Worm (Caenorhabditis elegans) whole organism, L2 larva: ENCODE results near the gene nhr-87.

Experiments used
- ZK546.5 ChIP-seq: sonication (generic microtip); optimal IDR thresholded peaks from 2 replicates; lab custom pipeline; 2017; ENCODE audit warnings: missing biosample characterization, missing genetic modification characterization
- ceh-82 ChIP-seq: fragments of 150-350 bp; optimal IDR thresholded peaks from 2 replicates; lab custom pipeline; 2014; ENCODE audit warnings: missing biosample characterization, missing genetic modification characterization
- mab-5 ChIP-seq: fragments of 150-350 bp; optimal IDR thresholded peaks from 2 replicates; lab custom pipeline; 2014; ENCODE audit warnings: missing biosample characterization, missing genetic modification characterization
- mdl-1 ChIP-seq, 2 experiments: fragments of 150-350 bp in 1 of 2; sonication (generic microtip) in 1 of 2; optimal IDR thresholded peaks; 2 replicates each; lab custom pipeline; 2017; ENCODE audit warnings: missing biosample characterization in 2 of 2, missing genetic modification characterization in 2 of 2
- nhr-23 ChIP-seq: fragments of 150-350 bp; optimal IDR thresholded peaks from 2 replicates; lab custom pipeline; 2014; ENCODE audit warnings: missing biosample characterization, missing genetic modification reagents, missing genetic modification characterization
- nhr-25 ChIP-seq: fragments of 150-350 bp; sonication (generic microtip); optimal IDR thresholded peaks from 3 replicates; lab custom pipeline; 2014; ENCODE audit warnings: missing biosample characterization, missing genetic modification characterization
- sma-3 ChIP-seq: sonication (generic microtip); optimal IDR thresholded peaks from 2 replicates; lab custom pipeline; 2016; ENCODE audit warnings: missing genetic modification reagents, missing genetic modification characterization, missing compliant biosample characterization
- snpc-4 ChIP-seq: fragments of 150-350 bp; optimal IDR thresholded peaks from 2 replicates; lab custom pipeline; 2014; ENCODE audit warnings: missing biosample characterization, missing genetic modification characterization

ce11 chrIV:1628281-1628680 lies 4.5 kb downstream of the nhr-87 start:
- TF ChIP-seq nhr-25 (tag; lab: Kevin White, UChicago), result no peak
- no peak for TF ChIP-seq mab-5 (tag; lab: Kevin White, UChicago)
- TF ChIP-seq sma-3 (GFP tag; lab: Kevin White, UChicago), result no peak
- no peak for TF ChIP-seq ZK546.5 (tag; lab: Kevin White, UChicago)
- TF ChIP-seq ceh-82, result no peak
- no peak for TF ChIP-seq nhr-23
- TF ChIP-seq mdl-1 (tag; optimal IDR thresholded peaks at IDR 0.05; lab: Kevin White, UChicago), result no peak
- no peak for TF ChIP-seq snpc-4
